Worm (Caenorhabditis elegans) whole organism, L4 larva: ENCODE measurements around the gene lido-16.

Experiments used
- D1046.2 ChIP-seq: fragments of 200-800 bp; sonication (Bioruptor generic); IDR thresholded peaks from 2 replicates; pipeline ENCODE4 v1.3.6; 2022; ENCODE audit warnings: missing genetic modification characterization, missing compliant biosample characterization
- F26F4.8 ChIP-seq: fragments of 200-800 bp; sonication (Bioruptor generic); conservative IDR thresholded peaks from 2 replicates; pipeline ENCODE4 v1.3.6; 2022; ENCODE audit warnings: missing genetic modification characterization, missing compliant biosample characterization
- T20F7.1 ChIP-seq: fragments of 200-800 bp; sonication (Bioruptor generic); optimal IDR thresholded peaks from 2 replicates; lab custom pipeline; 2018; ENCODE audit warnings: mild to moderate bottlenecking, missing genetic modification characterization, missing compliant biosample characterization
- Y105C5A.15 ChIP-seq: fragments of 200-800 bp; sonication (Bioruptor generic); IDR thresholded peaks from 2 replicates; pipeline ENCODE4 v1.3.6; 2022; ENCODE audit warnings: missing genetic modification characterization, missing compliant biosample characterization
- ZK337.2 ChIP-seq: fragments of 200-800 bp; sonication (Bioruptor generic); IDR thresholded peaks from 2 replicates; pipeline ENCODE4 v1.3.6; 2022; ENCODE audit warnings: missing genetic modification reagents, missing genetic modification characterization, missing compliant biosample characterization
- aha-1 ChIP-seq: fragments of 150-350 bp; peaks from one replicate; lab custom pipeline; 2014; ENCODE audit warnings: missing biosample characterization, missing genetic modification characterization
- aly-2 ChIP-seq: sonication (generic microtip); optimal IDR thresholded peaks from 2 replicates; lab custom pipeline; 2018; ENCODE audit warnings: missing biosample characterization, missing genetic modification characterization
- ama-1 ChIP-seq: fragments of 150-350 bp; optimal IDR thresholded peaks from 2 replicates; lab custom pipeline; 2014; ENCODE audit warnings: inconsistent platforms, mixed read lengths
- ceh-28 ChIP-seq: fragments of 150-350 bp; optimal IDR thresholded peaks from 2 replicates; lab custom pipeline; 2014; ENCODE audit warnings: missing biosample characterization, missing genetic modification reagents, missing genetic modification characterization
- ceh-32 ChIP-seq: sonication (generic microtip); optimal IDR thresholded peaks from 2 replicates; lab custom pipeline; 2016; ENCODE audit warnings: mild to moderate bottlenecking, missing genetic modification characterization, missing compliant biosample characterization; ENCODE audit not compliant: poor library complexity
- ceh-44 ChIP-seq: fragments of 200-800 bp; sonication (Bioruptor generic); IDR thresholded peaks from 2 replicates; pipeline ENCODE4 v1.3.6; 2022; ENCODE audit warnings: missing genetic modification reagents, missing genetic modification characterization, missing compliant biosample characterization
- daf-16 ChIP-seq, 3 experiments: sonication (generic microtip); optimal IDR thresholded peaks; 2 replicates each; lab custom pipeline; 2016 to 2017; ENCODE audit warnings: missing genetic modification characterization in 3 of 3, missing genetic modification reagents in 3 of 3, mild to moderate bottlenecking in 2 of 3, missing compliant biosample characterization in 2 of 3, missing biosample characterization in 1 of 3, moderate library complexity in 1 of 3
- daf-8 ChIP-seq: fragments of 200-800 bp; sonication (Bioruptor generic); IDR thresholded peaks from 2 replicates; pipeline ENCODE4 v1.3.6; 2022; ENCODE audit warnings: missing genetic modification characterization, missing compliant biosample characterization
- dmd-6 ChIP-seq: fragments of 200-800 bp; sonication (Bioruptor generic); IDR thresholded peaks from 2 replicates; pipeline ENCODE4 v1.3.6; 2022; ENCODE audit warnings: missing genetic modification reagents, missing genetic modification characterization, missing compliant biosample characterization
- dmd-9 ChIP-seq: fragments of 200-800 bp; sonication (Bioruptor generic); IDR thresholded peaks from 2 replicates; pipeline ENCODE4 v1.3.6; 2022; ENCODE audit warnings: missing genetic modification reagents, missing genetic modification characterization, missing compliant biosample characterization
- dpl-1 ChIP-seq: fragments of 150-350 bp; optimal IDR thresholded peaks from 2 replicates; lab custom pipeline; 2014; ENCODE audit warnings: missing biosample characterization, missing genetic modification reagents, missing genetic modification characterization
- duxl-1 ChIP-seq: sonication (generic microtip); optimal IDR thresholded peaks from 2 replicates; lab custom pipeline; 2016; ENCODE audit warnings: mild to moderate bottlenecking, missing genetic modification characterization, moderate library complexity, missing compliant biosample characterization; ENCODE audit not compliant: poor library complexity
- dve-1 ChIP-seq: sonication (generic microtip); optimal IDR thresholded peaks from 2 replicates; lab custom pipeline; 2017; ENCODE audit warnings: antibody characterized with exemption, mild to moderate bottlenecking, missing genetic modification characterization, missing compliant biosample characterization; ENCODE audit not compliant: insufficient read depth
- fkh-10 ChIP-seq: fragments of 150-350 bp; optimal IDR thresholded peaks from 2 replicates; lab custom pipeline; 2014; ENCODE audit warnings: missing biosample characterization, missing genetic modification reagents, missing genetic modification characterization
- gei-8 ChIP-seq: fragments of 200-800 bp; sonication (Bioruptor generic); optimal IDR thresholded peaks from 2 replicates; lab custom pipeline; 2018; ENCODE audit warnings: mild to moderate bottlenecking, missing genetic modification characterization, missing compliant biosample characterization
- hif-1 ChIP-seq, 2 experiments: sonication (generic microtip); optimal IDR thresholded peaks; 2 replicates each; lab custom pipeline; 2016 to 2017; ENCODE audit warnings: missing compliant biosample characterization in 2 of 2, missing genetic modification characterization in 2 of 2, missing genetic modification reagents in 2 of 2, missing genotype in 2 of 2, mild to moderate bottlenecking in 1 of 2
- hlh-11 ChIP-seq: fragments of 200-800 bp; sonication (Bioruptor generic); optimal IDR thresholded peaks from 2 replicates; lab custom pipeline; 2018; ENCODE audit warnings: mild to moderate bottlenecking, missing genetic modification characterization, missing compliant biosample characterization
- hmg-1.1 ChIP-seq: fragments of 200-800 bp; sonication (Bioruptor generic); IDR thresholded peaks from 2 replicates; pipeline ENCODE4 v1.3.6; 2022; ENCODE audit warnings: missing genetic modification reagents, missing genetic modification characterization, missing compliant biosample characterization
- lin-13 ChIP-seq: fragments of 150-350 bp; optimal IDR thresholded peaks from 2 replicates; lab custom pipeline; 2014; ENCODE audit warnings: missing biosample characterization, missing genetic modification reagents, missing genetic modification characterization
- lsy-2 ChIP-seq, 2 experiments: fragments of 150-350 bp in 1 of 2; sonication (generic microtip) in 1 of 2; optimal IDR thresholded peaks; 2 replicates each; lab custom pipeline; 2014 to 2017; ENCODE audit warnings: missing biosample characterization in 2 of 2, missing genetic modification characterization in 2 of 2
- mdt-29 ChIP-seq: fragments of 200-800 bp; sonication (Bioruptor generic); IDR thresholded peaks from 2 replicates; pipeline ENCODE4 v1.3.6; 2022; ENCODE audit warnings: missing genetic modification reagents, missing genetic modification characterization, missing compliant biosample characterization
- mes-2 ChIP-seq: sonication (generic microtip); optimal IDR thresholded peaks from 2 replicates; lab custom pipeline; 2016; ENCODE audit warnings: missing genotype, mild to moderate bottlenecking, missing genetic modification characterization, missing compliant biosample characterization; ENCODE audit not compliant: poor library complexity, severe bottlenecking
- nhr-28 ChIP-seq: fragments of 150-350 bp; optimal IDR thresholded peaks from 2 replicates; lab custom pipeline; 2014; ENCODE audit warnings: missing biosample characterization, missing genetic modification characterization
- nhr-48 ChIP-seq: sonication (generic microtip); optimal IDR thresholded peaks from 2 replicates; lab custom pipeline; 2016; ENCODE audit warnings: mild to moderate bottlenecking, missing genetic modification characterization, missing compliant biosample characterization
- nhr-77 ChIP-seq: fragments of 150-350 bp; optimal IDR thresholded peaks from 2 replicates; lab custom pipeline; 2014; ENCODE audit warnings: missing biosample characterization, missing genetic modification characterization
- php-3 ChIP-seq: fragments of 200-800 bp; sonication (Bioruptor generic); IDR thresholded peaks from 2 replicates; pipeline ENCODE4 v1.3.6; 2022; ENCODE audit warnings: missing genetic modification reagents, missing genetic modification characterization, missing compliant biosample characterization
- pqm-1 ChIP-seq: sonication (generic microtip); optimal IDR thresholded peaks from 2 replicates; lab custom pipeline; 2017; ENCODE audit warnings: missing biosample characterization, missing genetic modification characterization
- rbr-2 ChIP-seq: sonication (generic microtip); optimal IDR thresholded peaks from 2 replicates; lab custom pipeline; 2016; ENCODE audit warnings: missing genotype, missing genetic modification characterization, missing compliant biosample characterization
- skn-1 ChIP-seq: fragments of 150-350 bp; optimal IDR thresholded peaks from 2 replicates; lab custom pipeline; 2014; ENCODE audit warnings: missing biosample characterization, missing genetic modification characterization
- spr-1 ChIP-seq: sonication (generic microtip); optimal IDR thresholded peaks from 2 replicates; lab custom pipeline; 2016; ENCODE audit warnings: mild to moderate bottlenecking, missing genetic modification characterization, missing compliant biosample characterization
- unc-62 ChIP-seq, 3 experiments: fragments of 150-350 bp in 1 of 3; sonication (generic microtip); optimal IDR thresholded peaks in 2 of 3; peaks in 1 of 3; 1 replicate in 1 of 3; 2 replicates in 2 of 3; lab custom pipeline; 2014 to 2017; ENCODE audit warnings: missing biosample characterization in 3 of 3, missing genetic modification characterization in 3 of 3, missing genetic modification reagents in 3 of 3, missing genotype in 1 of 3
- zip-2 ChIP-seq: fragments of 150-350 bp; optimal IDR thresholded peaks from 2 replicates; lab custom pipeline; 2014; ENCODE audit warnings: missing biosample characterization, missing genetic modification characterization
- ztf-7 ChIP-seq: fragments of 150-350 bp; optimal IDR thresholded peaks from 2 replicates; lab custom pipeline; 2014; ENCODE audit warnings: missing biosample characterization, missing genetic modification characterization

Gene lido-16

DNA sequence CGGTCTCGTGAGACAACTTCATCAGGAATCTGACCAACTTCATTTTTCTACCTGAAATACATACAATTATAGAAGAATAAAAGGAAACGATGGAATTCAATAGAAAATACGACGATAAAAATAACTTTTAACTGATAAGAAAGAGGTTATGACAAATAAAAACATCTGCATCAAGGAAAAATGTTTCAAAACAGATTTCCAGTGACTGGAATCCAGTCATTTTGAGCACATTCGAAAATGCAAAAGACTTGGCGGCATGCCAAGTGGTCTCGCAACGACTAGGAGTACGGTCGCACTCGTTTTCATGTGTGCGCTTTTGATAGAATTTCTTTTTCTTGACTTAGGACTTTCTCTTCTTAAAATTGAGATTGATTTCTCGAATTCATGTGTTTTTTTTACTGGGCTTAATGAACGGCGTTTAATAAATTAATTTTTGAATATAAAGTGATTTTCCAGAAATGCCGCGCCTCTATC is 5.0 kb upstream of the lido-16 start, which contains the start of the genes snr-3 and rsp-5 (continued):
- TF ChIP-seq F26F4.8 (GFP tag; lab: Robert Waterston, UW) (no peak), Y105C5A.15 (GFP tag; lab: Robert Waterston, UW) (no peak), dmd-6 (GFP tag; lab: Robert Waterston, UW) (peak; percentile 29; the same call in 1 of the 2 replicates), D1046.2 (GFP tag; lab: Robert Waterston, UW) (peak; percentile 98), nhr-48 (tag; lab: Kevin White, UChicago) (no peak), duxl-1 (tag; lab: Kevin White, UChicago) (peak; percentile 24), hmg-1.1 (GFP tag; lab: Robert Waterston, UW) (peak; percentile 47; the same call in 1 of the 2 replicates), lin-13 (GFP tag; lab: Kevin White, UChicago) (peak; percentile 53), ceh-28 (tag; lab: Kevin White, UChicago) (no peak), skn-1 (tag; lab: Kevin White, UChicago) (no peak), ceh-32 (tag; lab: Kevin White, UChicago) (no peak), dmd-9 (GFP tag; lab: Robert Waterston, UW) (no peak), rbr-2 (tag; lab: Kevin White, UChicago) (peak; percentile 36), lsy-2 (tag; optimal IDR thresholded peaks at IDR 0.05; lab: Kevin White, UChicago) (peak; percentile 92 to 99), ama-1 (lab: Kevin White, UChicago) (peak; percentile 4), fkh-10 (GFP tag; lab: Kevin White, UChicago) (peak; percentile 7), aha-1 (tag; lab: Kevin White, UChicago) (peak; percentile 95), mes-2 (tag; lab: Kevin White, UChicago) (peak; percentile 82), ZK337.2 (no peak)

DNA sequence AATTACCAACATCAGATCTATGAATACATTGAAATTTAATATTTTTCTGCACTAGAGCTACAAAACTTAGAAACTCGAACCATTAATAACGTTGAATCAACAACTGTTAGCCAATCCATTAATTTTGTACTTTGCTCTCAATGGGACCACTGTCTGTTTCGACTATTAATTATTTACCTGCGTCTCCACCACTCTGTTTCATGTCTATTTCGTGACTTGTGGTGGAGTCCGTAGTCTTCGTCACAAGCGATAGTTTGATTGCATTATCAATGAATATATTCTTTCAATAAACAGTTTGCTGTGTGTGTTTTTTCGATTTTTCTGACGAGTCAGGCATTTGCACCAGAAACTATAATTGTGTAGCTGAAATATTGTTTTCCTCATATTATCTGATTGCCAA is 1.6 kb upstream of the lido-16 start:
- TF ChIP-seq zip-2 (tag; lab: Kevin White, UChicago) (no peak), daf-16 (GFP tag; optimal IDR thresholded peaks at IDR 0.05; lab: Kevin White, UChicago) (no peak), daf-16 (tag; optimal IDR thresholded peaks at IDR 0.05; lab: Kevin White, UChicago) (peak; percentile 56), nhr-28 (peak; percentile 99), gei-8 (GFP tag; lab: Kevin White, UChicago) (no peak), dve-1 (tag; lab: Kevin White, UChicago) (peak; percentile 25), hlh-11 (tag; lab: Kevin White, UChicago) (peak; percentile 61), php-3 (0 out of 2 replicates have a peak, but pooled peaks have one; percentile 8), dmd-6 (GFP tag; lab: Robert Waterston, UW) (peak; percentile 58), nhr-77 (tag; lab: Kevin White, UChicago) (peak; percentile 37), pqm-1 (tag; lab: Kevin White, UChicago) (peak; percentile 83)

DNA sequence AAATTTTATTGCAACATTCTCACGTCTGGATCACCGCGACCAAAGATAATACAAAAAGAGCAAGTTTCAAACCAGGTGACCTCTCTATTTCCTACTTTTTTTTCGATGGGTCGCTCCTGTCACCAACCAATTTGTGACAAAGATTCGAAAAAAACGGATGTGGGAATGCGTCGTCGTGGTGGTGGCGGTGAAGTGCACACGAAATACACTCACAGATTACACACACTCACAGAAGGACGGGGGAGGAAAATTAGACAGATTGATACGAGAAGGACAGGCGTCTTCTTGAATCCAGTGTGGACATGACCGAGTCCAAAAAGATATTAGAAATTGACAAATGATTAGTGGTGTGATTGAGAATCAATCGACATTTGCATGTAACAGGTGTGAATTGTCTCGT is 2.0 kb downstream of the lido-16 start:
- no peak for TF ChIP-seq rbr-2 (tag; lab: Kevin White, UChicago)
- TF ChIP-seq unc-62 (GFP tag; optimal IDR thresholded peaks at IDR 0.05 in 1 of 2; lab: Kevin White, UChicago) = peak in 1 of 2 experiments; percentile 7
- no peak for TF ChIP-seq unc-62 (tag; optimal IDR thresholded peaks at IDR 0.05; lab: Kevin White, UChicago)
- peak; percentile 36 for TF ChIP-seq hlh-11 (tag; lab: Kevin White, UChicago)
- no peak for TF ChIP-seq mdt-29
- peak; percentile 4 for TF ChIP-seq aha-1 (tag; lab: Kevin White, UChicago)

DNA sequence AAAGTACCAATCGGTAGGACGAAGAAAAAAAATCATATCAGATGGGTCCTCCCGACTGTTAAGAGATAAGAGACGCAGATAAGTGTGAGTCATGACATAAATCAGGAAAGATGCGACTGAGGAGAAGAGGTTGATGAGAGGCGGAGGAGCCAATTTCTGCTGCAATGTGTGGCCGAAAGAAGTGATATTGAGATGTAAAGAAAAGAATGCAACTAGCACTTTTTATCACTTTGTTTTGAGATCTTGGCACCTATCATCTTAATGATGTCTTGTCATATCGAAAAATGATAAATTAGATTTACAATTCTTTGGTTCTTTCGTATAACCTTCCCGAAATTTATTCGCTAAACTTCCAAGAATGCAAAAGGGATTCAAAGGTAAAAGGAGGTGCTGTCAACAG is 2.7 kb downstream of the lido-16 start, which contains the start of gene del-10:
Gene del-10 (minus strand): TSS at position 24 of the 400 bp plus-strand sequence.
- TF ChIP-seq spr-1 (tag; lab: Kevin White, UChicago) (no peak), gei-8 (GFP tag; lab: Kevin White, UChicago) (no peak), hif-1 (tag; optimal IDR thresholded peaks at IDR 0.05; lab: Kevin White, UChicago) (no peak), daf-8 (GFP tag; lab: Robert Waterston, UW) (no peak), rbr-2 (tag; lab: Kevin White, UChicago) (no peak), unc-62 (GFP tag; optimal IDR thresholded peaks at IDR 0.05 in 1 of 2; lab: Kevin White, UChicago) (no peak), unc-62 (tag; optimal IDR thresholded peaks at IDR 0.05; lab: Kevin White, UChicago) (no peak), dpl-1 (GFP tag; lab: Kevin White, UChicago) (no peak), hlh-11 (tag; lab: Kevin White, UChicago) (no peak), aly-2 (tag; lab: Kevin White, UChicago) (no peak), ceh-44 (no peak), T20F7.1 (GFP tag; lab: Kevin White, UChicago) (no peak), ztf-7 (tag; lab: Kevin White, UChicago) (no peak)
